Fruit fly (Drosophila melanogaster): ENCODE data around the gene CG17129.

Gene CG17129

dm6 chr3L:707992-708489 lies 27.9 kb upstream of the CG17129 start, which contains the start of gene CG13895 (continued):
- TF ChIP-seq fu2 (GFP tag; optimal IDR thresholded peaks at IDR 0.05) = no peak
- peak; percentile 85 to 87 for TF ChIP-seq Trl (optimal IDR thresholded peaks at IDR 0.05)
- peak; percentile 18 for TF ChIP-seq Trl (GFP tag; optimal IDR thresholded peaks at IDR 0.05)
- 0 out of 2 replicates have a peak, but pooled peaks have one; percentile 15 for TF ChIP-seq crol (GFP tag; IDR thresholded peaks at IDR 0.05)
- TF ChIP-seq CG1233 (GFP tag; optimal IDR thresholded peaks at IDR 0.05) = peak; percentile 39
- no peak for TF ChIP-seq chif (GFP tag; optimal IDR thresholded peaks at IDR 0.05)
- no peak for TF ChIP-seq TFAM (GFP tag; optimal IDR thresholded peaks at IDR 0.05)
- TF ChIP-seq z (GFP tag; IDR thresholded peaks at IDR 0.05) = peak; percentile 79
- peak in 1 of 2 experiments; percentile 17 for TF ChIP-seq Pdp1 (GFP tag; optimal IDR thresholded peaks at IDR 0.05)
- TF ChIP-seq sug (tag; optimal IDR thresholded peaks at IDR 0.05) = peak; percentile 30
- TF ChIP-seq Jarid2 (GFP tag; optimal IDR thresholded peaks at IDR 0.05) = peak; percentile 84
- no peak for TF ChIP-seq CG2875 (GFP tag; optimal IDR thresholded peaks at IDR 0.05)
- no peak for TF ChIP-seq CG11093 (GFP tag; IDR thresholded peaks at IDR 0.05)
- no peak for TF ChIP-seq HLH54F (GFP tag; optimal IDR thresholded peaks at IDR 0.05)
- peak; percentile 46; the same call in 1 of the 2 replicates for TF ChIP-seq CG13287 (GFP tag; IDR thresholded peaks at IDR 0.05; ENCODE audit: partially characterized antibody)
- TF ChIP-seq al (GFP tag; IDR thresholded peaks at IDR 0.05) = no peak
- peak; percentile 2 for TF ChIP-seq CG13296 (GFP tag; optimal IDR thresholded peaks at IDR 0.05)
- 0 out of 2 replicates have a peak, but pooled peaks have one; percentile 6 for TF ChIP-seq chm (GFP tag; IDR thresholded peaks at IDR 0.05)
- no peak for TF ChIP-seq knrl (GFP tag; IDR thresholded peaks at IDR 0.05; ENCODE audit: partially characterized antibody)
- no peak for TF ChIP-seq fru (optimal IDR thresholded peaks at IDR 0.05)
- TF ChIP-seq Atf-2 (GFP tag; optimal IDR thresholded peaks at IDR 0.05) = no peak
- TF ChIP-seq CG8924 (tag; optimal IDR thresholded peaks at IDR 0.05) = peak; percentile 2
- TF ChIP-seq CG17385 (GFP tag; optimal IDR thresholded peaks at IDR 0.05) = peak; percentile 33
- TF ChIP-seq CG8290 (GFP tag; optimal IDR thresholded peaks at IDR 0.05) = peak; percentile 94
- TF ChIP-seq CG8290 (tag; optimal IDR thresholded peaks at IDR 0.05) = peak; percentile 66 to 93
- TF ChIP-seq CG30403 (GFP tag; optimal IDR thresholded peaks at IDR 0.05) = no peak
- TF ChIP-seq esg (GFP tag; conservative IDR thresholded peaks at IDR 0.05) = no peak
- peak; percentile 71 for TF ChIP-seq gem (tag; optimal IDR thresholded peaks at IDR 0.05)
- TF ChIP-seq Eip74EF (GFP tag; optimal IDR thresholded peaks at IDR 0.05) = peak in 1 of 2 experiments; percentile 63
- TF ChIP-seq CG2678 (tag; optimal IDR thresholded peaks at IDR 0.05) = peak; percentile 26
- TF ChIP-seq CG10543 (GFP tag; optimal IDR thresholded peaks at IDR 0.05) = peak; percentile 26
- TF ChIP-seq twi (tag; optimal IDR thresholded peaks at IDR 0.05) = peak; percentile 10
- TF ChIP-seq slp2 (GFP tag; optimal IDR thresholded peaks at IDR 0.05) = peak; percentile 7
- TF ChIP-seq CG7745 (tag; optimal IDR thresholded peaks at IDR 0.05) = no peak
- TF ChIP-seq Hr51 (GFP tag; optimal IDR thresholded peaks at IDR 0.05) = no peak
- TF ChIP-seq CG34376 (GFP tag; optimal IDR thresholded peaks at IDR 0.05) = peak; percentile 59
- no peak for TF ChIP-seq CG16815 (GFP tag; optimal IDR thresholded peaks at IDR 0.05)
- peak; percentile 72; the same call in 1 of the 3 replicates for TF ChIP-seq CG6791 (GFP tag; IDR thresholded peaks at IDR 0.05; ENCODE audit: partially characterized antibody)
- no peak for TF ChIP-seq Hey (tag; optimal IDR thresholded peaks at IDR 0.05)
- TF ChIP-seq Deaf1 (tag; optimal IDR thresholded peaks at IDR 0.05) = peak; percentile 71
- peak; percentile 21; the same call in 1 of the 2 replicates for TF ChIP-seq E2f2 (GFP tag; IDR thresholded peaks at IDR 0.05)
- no peak for TF ChIP-seq CG32772 (GFP tag; IDR thresholded peaks at IDR 0.05)
- no peak for TF ChIP-seq nerfin-2 (GFP tag; IDR thresholded peaks at IDR 0.05; ENCODE audit: partially characterized antibody)
- peak; percentile 75 for TF ChIP-seq sd (tag; optimal IDR thresholded peaks at IDR 0.05)
- no peak for TF ChIP-seq CG6689 (GFP tag; IDR thresholded peaks at IDR 0.05)
- peak; percentile 18 for TF ChIP-seq nom (GFP tag; optimal IDR thresholded peaks at IDR 0.05)
- no peak for TF ChIP-seq CrebB (tag; optimal IDR thresholded peaks at IDR 0.05)
- TF ChIP-seq seq (GFP tag; IDR thresholded peaks at IDR 0.05) = no peak
- TF ChIP-seq sens-2 (GFP tag; IDR thresholded peaks at IDR 0.05) = no peak
- no peak for TF ChIP-seq CG6175 (GFP tag; IDR thresholded peaks at IDR 0.05)
